Worm (Caenorhabditis elegans) whole organism, L1 larva: ENCODE results near the gene scc-2.
A peak's percentile ranks its signal among the peaks of the same experiment; 100 is the strongest.

Experiments used
- C04F5.9 ChIP-seq: sonication (generic microtip); optimal IDR thresholded peaks from 2 replicates; lab custom pipeline; 2016; ENCODE audit warnings: missing genetic modification characterization, missing compliant biosample characterization
- C16A3.4 ChIP-seq: fragments of 150-350 bp; optimal IDR thresholded peaks from 2 replicates; lab custom pipeline; 2014; ENCODE audit warnings: missing biosample characterization, missing genetic modification characterization
- C34B4.2 ChIP-seq: sonication (generic microtip); optimal IDR thresholded peaks from 2 replicates; lab custom pipeline; 2017; ENCODE audit warnings: mild to moderate bottlenecking, missing genetic modification characterization, missing compliant biosample characterization
- F16B12.6 ChIP-seq: fragments of 150-350 bp; optimal IDR thresholded peaks from 2 replicates; lab custom pipeline; 2014; ENCODE audit warnings: missing biosample characterization, missing genetic modification characterization
- aha-1 ChIP-seq: fragments of 150-350 bp; optimal IDR thresholded peaks from 2 replicates; lab custom pipeline; 2014; ENCODE audit warnings: missing biosample characterization, missing genetic modification characterization
- ama-1 ChIP-seq: fragments of 150-350 bp; optimal IDR thresholded peaks from 2 replicates; lab custom pipeline; 2014
- blmp-1 ChIP-seq: fragments of 150-350 bp; optimal IDR thresholded peaks from 2 replicates; lab custom pipeline; 2014; ENCODE audit warnings: missing biosample characterization, missing genetic modification characterization
- ceh-63 ChIP-seq: fragments of 200-800 bp; sonication (Bioruptor generic); optimal IDR thresholded peaks from 2 replicates; lab custom pipeline; 2018; ENCODE audit warnings: mild to moderate bottlenecking, missing genetic modification characterization, missing compliant biosample characterization
- ceh-8 ChIP-seq: fragments of 200-800 bp; sonication (Bioruptor generic); optimal IDR thresholded peaks from 2 replicates; lab custom pipeline; 2018; ENCODE audit warnings: mild to moderate bottlenecking, missing genetic modification characterization, moderate library complexity, missing compliant biosample characterization
- ceh-82 ChIP-seq, 3 experiments: fragments of 150-350 bp in 1 of 3; sonication (generic microtip) in 2 of 3; optimal IDR thresholded peaks; 2 replicates each; lab custom pipeline; 2014 to 2017; ENCODE audit warnings: missing biosample characterization in 3 of 3, missing genetic modification characterization in 3 of 3
- ceh-88 ChIP-seq: fragments of 200-800 bp; sonication (Bioruptor generic); IDR thresholded peaks from 2 replicates; pipeline ENCODE4 v1.3.6; 2022; ENCODE audit warnings: missing genetic modification characterization, missing compliant biosample characterization
- efl-1 ChIP-seq, 4 experiments: fragments of 150-350 bp; optimal IDR thresholded peaks in 3 of 4; peaks in 1 of 4; 1 replicate in 1 of 4; 2 replicates in 3 of 4; lab custom pipeline; 2014; ENCODE audit warnings: missing biosample characterization in 2 of 4, missing genetic modification characterization in 2 of 4, missing genetic modification reagents in 2 of 4
- efl-3 ChIP-seq: fragments of 200-800 bp; sonication (Bioruptor generic); optimal IDR thresholded peaks from 2 replicates; lab custom pipeline; 2018; ENCODE audit warnings: mild to moderate bottlenecking, missing genetic modification characterization, missing compliant biosample characterization
- elt-2 ChIP-seq: sonication (generic microtip); optimal IDR thresholded peaks from 2 replicates; lab custom pipeline; 2016; ENCODE audit warnings: missing genetic modification characterization, mild to moderate bottlenecking, inconsistent platforms, missing compliant biosample characterization, missing genetic modification reagents
- elt-3 ChIP-seq, 6 experiments: fragments of 150-350 bp in 1 of 6; sonication (generic microtip); optimal IDR thresholded peaks; 2 replicates each; lab custom pipeline; 2017 to 2018; ENCODE audit warnings: missing biosample characterization in 6 of 6, missing genetic modification characterization in 6 of 6, inconsistent platforms in 1 of 6
- ets-5 ChIP-seq: fragments of 200-800 bp; sonication (Bioruptor generic); IDR thresholded peaks from 2 replicates; pipeline ENCODE4 v1.3.6; 2022; ENCODE audit warnings: missing genetic modification characterization, missing compliant biosample characterization
- fkh-4 ChIP-seq: sonication (generic microtip); optimal IDR thresholded peaks from 2 replicates; lab custom pipeline; 2016; ENCODE audit warnings: missing compliant biosample characterization, missing genetic modification characterization, borderline replicate concordance
- fkh-8 ChIP-seq: sonication (generic microtip); optimal IDR thresholded peaks from 2 replicates; lab custom pipeline; 2016; ENCODE audit warnings: mild to moderate bottlenecking, missing genetic modification characterization, missing compliant biosample characterization
- fos-1 ChIP-seq: fragments of 150-350 bp; optimal IDR thresholded peaks from 2 replicates; lab custom pipeline; 2014; ENCODE audit warnings: missing biosample characterization, missing genetic modification characterization
- hlh-17 ChIP-seq: fragments of 200-800 bp; sonication (Bioruptor generic); optimal IDR thresholded peaks from 2 replicates; lab custom pipeline; 2018; ENCODE audit warnings: missing genetic modification characterization, mild to moderate bottlenecking, missing compliant biosample characterization, moderate library complexity, borderline replicate concordance
- hlh-4 ChIP-seq: sonication (generic microtip); optimal IDR thresholded peaks from 2 replicates; lab custom pipeline; 2016; ENCODE audit warnings: mild to moderate bottlenecking, missing genetic modification characterization, missing compliant biosample characterization
- irx-1 ChIP-seq: sonication (generic microtip); optimal IDR thresholded peaks from 2 replicates; lab custom pipeline; 2016; ENCODE audit warnings: missing genetic modification characterization, missing compliant biosample characterization
- jun-1 ChIP-seq: fragments of 150-350 bp; optimal IDR thresholded peaks from 2 replicates; lab custom pipeline; 2014; ENCODE audit warnings: missing biosample characterization, missing genetic modification reagents, missing genetic modification characterization
- lin-14 ChIP-seq: fragments of 200-800 bp; sonication (Bioruptor generic); optimal IDR thresholded peaks from 2 replicates; lab custom pipeline; 2018; ENCODE audit warnings: mild to moderate bottlenecking, missing genetic modification characterization, moderate library complexity, missing compliant biosample characterization
- lin-15B ChIP-seq: fragments of 150-350 bp; sonication (generic microtip); optimal IDR thresholded peaks from 3 replicates; lab custom pipeline; 2014; ENCODE audit warnings: missing biosample characterization, missing genetic modification characterization
- lsy-2 ChIP-seq, 2 experiments: fragments of 150-350 bp; optimal IDR thresholded peaks; 2 replicates each; lab custom pipeline; 2014; ENCODE audit warnings: missing biosample characterization in 2 of 2, missing genetic modification characterization in 2 of 2
- mab-9 ChIP-seq: fragments of 200-800 bp; sonication (Bioruptor generic); IDR thresholded peaks from 2 replicates; pipeline ENCODE4 v1.3.6; 2022; ENCODE audit warnings: missing genetic modification reagents, missing genetic modification characterization, missing compliant biosample characterization
- mef-2 ChIP-seq: fragments of 150-350 bp; optimal IDR thresholded peaks from 2 replicates; lab custom pipeline; 2014; ENCODE audit warnings: missing biosample characterization, missing genetic modification characterization
- nhr-12 ChIP-seq: sonication (generic microtip); optimal IDR thresholded peaks from 2 replicates; lab custom pipeline; 2017; ENCODE audit warnings: missing biosample characterization, missing genetic modification characterization
- nhr-19 ChIP-seq: fragments of 200-800 bp; sonication (Bioruptor generic); conservative IDR thresholded peaks from 2 replicates; pipeline ENCODE4 v1.3.6; 2022; ENCODE audit warnings: missing genetic modification characterization, missing compliant biosample characterization
- nhr-20 ChIP-seq: sonication (generic microtip); optimal IDR thresholded peaks from 2 replicates; lab custom pipeline; 2016; ENCODE audit warnings: mild to moderate bottlenecking, missing genetic modification characterization, missing compliant biosample characterization
- nhr-71 ChIP-seq: sonication (generic microtip); optimal IDR thresholded peaks from 2 replicates; lab custom pipeline; 2016; ENCODE audit warnings: mild to moderate bottlenecking, missing genetic modification characterization, moderate library complexity, missing compliant biosample characterization
- nhr-84 ChIP-seq: sonication (generic microtip); optimal IDR thresholded peaks from 2 replicates; lab custom pipeline; 2017; ENCODE audit warnings: missing biosample characterization, missing genetic modification characterization
- nhr-85 ChIP-seq: sonication (generic microtip); peaks from one replicate; lab custom pipeline; 2016; ENCODE audit warnings: missing genetic modification characterization, inconsistent platforms, missing compliant biosample characterization
- pax-3 ChIP-seq: fragments of 200-800 bp; sonication (Bioruptor generic); optimal IDR thresholded peaks from 2 replicates; lab custom pipeline; 2018; ENCODE audit warnings: mild to moderate bottlenecking, missing genetic modification characterization, moderate library complexity, missing compliant biosample characterization
- rnt-1 ChIP-seq: sonication (generic microtip); optimal IDR thresholded peaks from 2 replicates; lab custom pipeline; 2016; ENCODE audit warnings: mild to moderate bottlenecking, missing genetic modification characterization, moderate library complexity, missing compliant biosample characterization
- sox-4 ChIP-seq: sonication (generic microtip); optimal IDR thresholded peaks from 2 replicates; lab custom pipeline; 2016; ENCODE audit warnings: missing genetic modification characterization, missing compliant biosample characterization
- sptf-1 ChIP-seq: fragments of 150-350 bp; optimal IDR thresholded peaks from 2 replicates; lab custom pipeline; 2014; ENCODE audit warnings: missing biosample characterization, missing genetic modification characterization
- sup-37 ChIP-seq: fragments of 200-800 bp; sonication (Bioruptor generic); optimal IDR thresholded peaks from 2 replicates; lab custom pipeline; 2018; ENCODE audit warnings: mild to moderate bottlenecking, missing genetic modification characterization, missing compliant biosample characterization
- swsn-7 ChIP-seq: sonication (generic microtip); optimal IDR thresholded peaks from 2 replicates; lab custom pipeline; 2016; ENCODE audit warnings: missing genetic modification characterization, missing compliant biosample characterization
- tbx-2 ChIP-seq: sonication (generic microtip); optimal IDR thresholded peaks from 2 replicates; lab custom pipeline; 2016; ENCODE audit warnings: missing genetic modification characterization, missing compliant biosample characterization
- tlp-1 ChIP-seq: fragments of 150-350 bp; optimal IDR thresholded peaks from 2 replicates; lab custom pipeline; 2014; ENCODE audit warnings: missing biosample characterization, missing genetic modification characterization
- unc-30 ChIP-seq: sonication (generic microtip); optimal IDR thresholded peaks from 2 replicates; lab custom pipeline; 2017; ENCODE audit warnings: missing biosample characterization, missing genetic modification characterization
- unc-62 ChIP-seq: fragments of 150-350 bp; optimal IDR thresholded peaks from 2 replicates; lab custom pipeline; 2014; ENCODE audit warnings: missing biosample characterization, missing genetic modification reagents, missing genetic modification characterization
- unc-86 ChIP-seq: sonication (generic microtip); optimal IDR thresholded peaks from 2 replicates; lab custom pipeline; 2016; ENCODE audit warnings: missing genetic modification characterization, missing compliant biosample characterization
- vab-15 ChIP-seq: sonication (generic microtip); optimal IDR thresholded peaks from 2 replicates; lab custom pipeline; 2017; ENCODE audit warnings: missing genotype, mild to moderate bottlenecking, missing genetic modification characterization, missing compliant biosample characterization
- zag-1 ChIP-seq: fragments of 150-350 bp; optimal IDR thresholded peaks from 2 replicates; lab custom pipeline; 2014; ENCODE audit warnings: missing biosample characterization, missing genetic modification characterization
- ztf-4 ChIP-seq: fragments of 150-350 bp; optimal IDR thresholded peaks from 2 replicates; lab custom pipeline; 2014; ENCODE audit warnings: missing biosample characterization, missing genetic modification characterization

The scc-2 gene

ce11 chrII:221212-221611 is 42.3 kb downstream of the scc-2 start (continued):
- TF ChIP-seq nhr-85 (tag; lab: Kevin White, UChicago) (peak; percentile 93), rnt-1 (peak; percentile 76), nhr-84 (tag; lab: Kevin White, UChicago) (no peak), fkh-8 (peak; percentile 68), unc-86 (tag; lab: Kevin White, UChicago) (peak; percentile 68), C04F5.9 (no peak), tbx-2 (tag; lab: Kevin White, UChicago) (peak; percentile 81), fkh-4 (tag; lab: Kevin White, UChicago) (no peak), jun-1 (tag; lab: Kevin White, UChicago) (peak; percentile 54), lin-15B (tag; lab: Kevin White, UChicago) (peak; percentile 33), lin-14 (GFP tag; lab: Kevin White, UChicago) (peak; percentile 96), pax-3 (tag; lab: Kevin White, UChicago) (no peak), hlh-17 (GFP tag; lab: Kevin White, UChicago) (no peak), fos-1 (tag; lab: Kevin White, UChicago) (peak; percentile 38), irx-1 (tag; lab: Kevin White, UChicago) (peak; percentile 52), mef-2 (tag; lab: Kevin White, UChicago) (no peak), ztf-4 (peak; percentile 83), hlh-4 (tag; lab: Kevin White, UChicago) (no peak), unc-62 (GFP tag; lab: Kevin White, UChicago) (no peak), C16A3.4 (tag; lab: Kevin White, UChicago) (peak; percentile 55), swsn-7 (tag; lab: Kevin White, UChicago) (peak; percentile 71), F16B12.6 (tag; lab: Kevin White, UChicago) (peak; percentile 2), ceh-82 (tag; optimal IDR thresholded peaks at IDR 0.05; lab: Kevin White, UChicago) (peak; percentile 52 to 69 (median 67)), aha-1 (tag; lab: Kevin White, UChicago) (no peak), nhr-12 (tag; lab: Kevin White, UChicago) (no peak), nhr-20 (tag; lab: Kevin White, UChicago) (peak; percentile 79), ceh-8 (GFP tag; lab: Kevin White, UChicago) (no peak), lsy-2 (tag; optimal IDR thresholded peaks at IDR 0.05; lab: Kevin White, UChicago) (peak; percentile 68 to 71), unc-30 (tag; lab: Kevin White, UChicago) (no peak), efl-3 (GFP tag; lab: Kevin White, UChicago) (no peak), nhr-71 (tag; lab: Kevin White, UChicago) (peak; percentile 90), zag-1 (tag; lab: Kevin White, UChicago) (no peak), blmp-1 (tag; lab: Kevin White, UChicago) (peak; percentile 35), elt-2 (tag; lab: Kevin White, UChicago) (peak; percentile 5), ama-1 (no peak), sptf-1 (tag; lab: Kevin White, UChicago) (no peak), ets-5 (GFP tag; lab: Robert Waterston, UW) (no peak), mab-9 (GFP tag; lab: Robert Waterston, UW) (no peak), elt-3 (tag; optimal IDR thresholded peaks at IDR 0.05; lab: Kevin White, UChicago) (peak in 3 of 6 experiments; percentile 7 to 25 (median 15)), nhr-19 (peak; percentile 70), efl-1 (optimal IDR thresholded peaks at IDR 0.05; lab: Kevin White, UChicago) (peak; percentile 82 to 89), efl-1 (GFP tag; optimal IDR thresholded peaks at IDR 0.05 in 1 of 2; lab: Kevin White, UChicago) (peak; percentile 72 to 97), ceh-88 (no peak), tlp-1 (tag; lab: Kevin White, UChicago) (no peak), ceh-63 (GFP tag; lab: Kevin White, UChicago) (no peak), sup-37 (GFP tag; lab: Kevin White, UChicago) (no peak), vab-15 (tag; lab: Kevin White, UChicago) (peak; percentile 20), sox-4 (tag; lab: Kevin White, UChicago) (no peak), C34B4.2 (tag; lab: Kevin White, UChicago) (no peak)
